Fruit fly (Drosophila melanogaster) Kc167 (cell line): ENCODE results near the gene CG3984.

ENCODE experiments used
- Myc ChIP-seq: fragments of >200 bp; optimal IDR thresholded peaks from 2 replicates; lab custom pipeline; 2017; ENCODE audit warnings: missing external identifiers
- Sin3A ChIP-seq: fragments of >200 bp; optimal IDR thresholded peaks from 2 replicates; lab custom pipeline; 2018; ENCODE audit warnings: missing external identifiers
- insv ChIP-seq: fragments of >200 bp; optimal IDR thresholded peaks from 3 replicates; lab custom pipeline; 2018; ENCODE audit warnings: missing external identifiers
- psq ChIP-seq: fragments of >200 bp; optimal IDR thresholded peaks from 2 replicates; lab custom pipeline; 2017; ENCODE audit warnings: missing external identifiers
- ttk ChIP-seq: sonication (Bioruptor generic); optimal IDR thresholded peaks from 2 replicates; lab custom pipeline; 2017; ENCODE audit warnings: missing external identifiers

DNA sequence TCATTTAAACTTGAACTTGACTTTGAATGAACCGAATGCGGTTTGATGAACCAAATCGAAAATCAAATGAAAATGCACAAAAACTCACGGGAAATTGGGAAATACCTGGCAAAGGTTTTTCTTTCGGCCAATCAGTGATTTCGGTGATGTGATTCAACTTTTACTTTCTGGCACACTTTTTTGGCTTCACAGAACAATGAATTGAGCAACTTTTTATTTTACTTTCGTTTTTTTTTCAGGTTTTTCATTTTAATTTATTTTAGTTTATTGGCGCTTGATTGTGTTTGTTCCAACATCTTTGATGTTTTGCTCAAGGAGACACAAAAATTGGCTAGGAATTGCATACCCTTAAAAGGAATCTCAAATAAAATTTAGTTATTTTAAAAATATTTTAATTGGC is 44.5 kb downstream of the CG3984 start, which contains the start of gene Mf:
- no peak for TF ChIP-seq Sin3A
- no peak for TF ChIP-seq psq (lab: Kevin White, UChicago)
- no peak for TF ChIP-seq Myc (lab: Kevin White, UChicago)
- TF ChIP-seq ttk (lab: Kevin White, UChicago) = no peak
- no peak for TF ChIP-seq insv (lab: Kevin White, UChicago)
